Fruit fly (Drosophila melanogaster) whole organism, embryonic: ENCODE results near the gene CG31381.

Experiments
- Aef1 ChIP-seq: fragments of 200-800 bp; sonication (Bioruptor generic); IDR thresholded peaks from 3 replicates; pipeline ENCODE4 v1.3.6; 2022; ENCODE audit warnings: missing biosample characterization, missing genetic modification characterization
- Antp ChIP-seq: fragments of 200-800 bp; sonication (Bioruptor generic); optimal IDR thresholded peaks from 3 replicates; lab custom pipeline; 2016; ENCODE audit warnings: missing biosample characterization, missing genetic modification characterization
- B-H1 ChIP-seq: fragments of 200-800 bp; sonication (Bioruptor generic); IDR thresholded peaks from 3 replicates; pipeline ENCODE4 v1.3.6; 2022; ENCODE audit warnings: missing biosample characterization, missing genetic modification characterization
- B-H2 ChIP-seq: fragments of 200-800 bp; sonication (Bioruptor generic); optimal IDR thresholded peaks from 2 replicates; lab custom pipeline; 2018; ENCODE audit warnings: missing biosample characterization, mild to moderate bottlenecking, missing genetic modification characterization
- Blimp-1 ChIP-seq: fragments of 200-800 bp; sonication (Bioruptor generic); optimal IDR thresholded peaks from 3 replicates; lab custom pipeline; 2018; ENCODE audit warnings: missing biosample characterization, missing genetic modification characterization, mild to moderate bottlenecking, moderate library complexity, missing genetic modification reagents
- CG10321 ChIP-seq: fragments of 200-800 bp; sonication (Bioruptor generic); IDR thresholded peaks from 2 replicates; pipeline ENCODE4 v1.3.6; 2022; ENCODE audit warnings: missing biosample characterization, missing genetic modification characterization
- CG10543 ChIP-seq: fragments of 200-800 bp; sonication (Bioruptor generic); optimal IDR thresholded peaks from 3 replicates; lab custom pipeline; 2017; ENCODE audit warnings: missing biosample characterization, mild to moderate bottlenecking, missing genetic modification characterization, moderate library complexity
- CG11085 ChIP-seq: fragments of 200-800 bp; sonication (Bioruptor generic); IDR thresholded peaks from 2 replicates; pipeline ENCODE4 v1.3.6; 2022; ENCODE audit warnings: missing biosample characterization, missing genetic modification characterization
- CG12104 ChIP-seq: fragments of 200-800 bp; sonication (Bioruptor generic); optimal IDR thresholded peaks from 3 replicates; lab custom pipeline; 2016; ENCODE audit warnings: missing biosample characterization, missing genetic modification characterization
- CG14441 ChIP-seq: fragments of 200-800 bp; sonication (Bioruptor generic); IDR thresholded peaks from 2 replicates; pipeline ENCODE4 v1.3.6; 2022; ENCODE audit warnings: missing biosample characterization, missing genetic modification characterization
- CG15479 ChIP-seq: fragments of 200-800 bp; sonication (Bioruptor generic); optimal IDR thresholded peaks from 3 replicates; lab custom pipeline; 2019; ENCODE audit warnings: missing biosample characterization, mild to moderate bottlenecking, missing genetic modification characterization, moderate library complexity
- CG16813 ChIP-seq: fragments of 200-800 bp; sonication (Bioruptor generic); IDR thresholded peaks from 3 replicates; pipeline ENCODE4 v1.3.6; 2022; ENCODE audit warnings: missing biosample characterization, missing genetic modification characterization; ENCODE audit not compliant: partially characterized antibody
- CG17568 ChIP-seq: fragments of 200-800 bp; sonication (Bioruptor generic); optimal IDR thresholded peaks from 2 replicates; lab custom pipeline; 2018; ENCODE audit warnings: missing biosample characterization, mild to moderate bottlenecking, missing genetic modification characterization, moderate library complexity
- CG18476 ChIP-seq: fragments of 200-800 bp; sonication (Bioruptor generic); optimal IDR thresholded peaks from 2 replicates; lab custom pipeline; 2016; ENCODE audit warnings: missing biosample characterization, mild to moderate bottlenecking, missing genetic modification characterization
- CG18764 ChIP-seq: fragments of 200-800 bp; sonication (Bioruptor generic); optimal IDR thresholded peaks from 3 replicates; lab custom pipeline; 2016; ENCODE audit warnings: missing biosample characterization, missing genetic modification characterization
- CG2678 ChIP-seq: fragments of 200-800 bp; sonication (Bioruptor generic); optimal IDR thresholded peaks from 3 replicates; lab custom pipeline; 2019; ENCODE audit warnings: missing biosample characterization, mild to moderate bottlenecking, missing genetic modification characterization, moderate library complexity
- CG2875 ChIP-seq: fragments of 200-800 bp; sonication (Bioruptor generic); optimal IDR thresholded peaks from 2 replicates; lab custom pipeline; 2017; ENCODE audit warnings: missing biosample characterization, mild to moderate bottlenecking, missing genetic modification characterization, missing genetic modification reagents
- CG3065 ChIP-seq: fragments of 200-800 bp; sonication (Bioruptor generic); optimal IDR thresholded peaks from 2 replicates; lab custom pipeline; 2016; ENCODE audit warnings: missing biosample characterization, missing genetic modification characterization
- CG32532 ChIP-seq: fragments of 200-800 bp; sonication (Bioruptor generic); IDR thresholded peaks from 2 replicates; pipeline ENCODE4 v1.3.6; 2022; ENCODE audit warnings: missing biosample characterization, missing genetic modification characterization
- CG43689 ChIP-seq: fragments of 200-800 bp; sonication (Bioruptor generic); IDR thresholded peaks from 2 replicates; pipeline ENCODE4 v1.3.6; 2022; ENCODE audit warnings: missing biosample characterization, missing genetic modification characterization
- CG4404 ChIP-seq: fragments of 200-800 bp; sonication (Bioruptor generic); IDR thresholded peaks from 2 replicates; pipeline ENCODE4 v1.3.6; 2022; ENCODE audit warnings: missing biosample characterization, missing genetic modification characterization
- CG6654 ChIP-seq: fragments of 200-800 bp; sonication (Bioruptor generic); optimal IDR thresholded peaks from 2 replicates; lab custom pipeline; 2017; ENCODE audit warnings: missing biosample characterization, mild to moderate bottlenecking, missing genetic modification characterization
- CG6689 ChIP-seq: fragments of 200-800 bp; sonication (Bioruptor generic); IDR thresholded peaks from 2 replicates; pipeline ENCODE4 v1.3.6; 2022; ENCODE audit warnings: missing biosample characterization, missing genetic modification characterization
- CG6765 ChIP-seq: fragments of 200-800 bp; sonication (Bioruptor generic); optimal IDR thresholded peaks from 3 replicates; lab custom pipeline; 2017; ENCODE audit warnings: missing biosample characterization, mild to moderate bottlenecking, missing genetic modification characterization
- CG9876 ChIP-seq: fragments of 200-800 bp; sonication (Bioruptor generic); optimal IDR thresholded peaks from 2 replicates; lab custom pipeline; 2016; ENCODE audit warnings: missing biosample characterization, missing genetic modification characterization
- Deaf1 ChIP-seq: fragments of 200-800 bp; optimal IDR thresholded peaks from 3 replicates; lab custom pipeline; 2019; ENCODE audit warnings: missing biosample characterization, mild to moderate bottlenecking, missing genetic modification characterization, moderate library complexity
- Fer3 ChIP-seq: fragments of 200-800 bp; sonication (Bioruptor generic); optimal IDR thresholded peaks from 2 replicates; lab custom pipeline; 2018; ENCODE audit warnings: missing biosample characterization, mild to moderate bottlenecking, missing genetic modification characterization, moderate library complexity
- GATAe ChIP-seq: fragments of 200-800 bp; sonication (Bioruptor generic); conservative IDR thresholded peaks from 2 replicates; pipeline ENCODE4 v1.3.6; 2022; ENCODE audit warnings: missing biosample characterization, missing genetic modification characterization
- H2.0 ChIP-seq: fragments of 200-800 bp; sonication (Bioruptor generic); IDR thresholded peaks from 2 replicates; pipeline ENCODE4 v1.3.6; 2022; ENCODE audit warnings: missing biosample characterization, missing genetic modification characterization
- HmgZ ChIP-seq: fragments of 200-800 bp; sonication (Bioruptor generic); optimal IDR thresholded peaks from 2 replicates; lab custom pipeline; 2018; ENCODE audit warnings: missing biosample characterization, mild to moderate bottlenecking, missing genetic modification characterization
- Hmr ChIP-seq: fragments of 200-800 bp; sonication (Bioruptor generic); optimal IDR thresholded peaks from 3 replicates; lab custom pipeline; 2017; ENCODE audit warnings: mild to moderate bottlenecking, missing biosample characterization, missing genetic modification reagents, missing genetic modification characterization
- Hr78 ChIP-seq, 2 experiments: fragments of 200-800 bp in 1 of 2; fragments of >200 bp in 1 of 2; sonication (Bioruptor generic) in 1 of 2; optimal IDR thresholded peaks; 2 replicates each; lab custom pipeline; 2017 to 2019; ENCODE audit warnings: missing biosample characterization in 2 of 2, missing genetic modification characterization in 2 of 2, mild to moderate bottlenecking in 1 of 2, moderate library complexity in 1 of 2
- MBD-R2 ChIP-seq: fragments of 200-800 bp; sonication (Bioruptor generic); IDR thresholded peaks from 2 replicates; pipeline ENCODE4 v1.3.6; 2022; ENCODE audit warnings: missing biosample characterization, missing genetic modification characterization
- Nf-YC ChIP-seq: fragments of 200-800 bp; optimal IDR thresholded peaks from 3 replicates; lab custom pipeline; 2019; ENCODE audit warnings: missing biosample characterization, mild to moderate bottlenecking, missing genetic modification characterization, moderate library complexity
- Opbp ChIP-seq: fragments of 200-800 bp; sonication (Bioruptor generic); IDR thresholded peaks from 3 replicates; pipeline ENCODE4 v1.3.6; 2022; ENCODE audit warnings: missing biosample characterization, missing genetic modification characterization; ENCODE audit not compliant: partially characterized antibody
- ato ChIP-seq: fragments of 200-800 bp; sonication (Bioruptor generic); IDR thresholded peaks from 2 replicates; pipeline ENCODE4 v1.3.6; 2022; ENCODE audit warnings: missing biosample characterization, missing genetic modification characterization; ENCODE audit not compliant: partially characterized antibody
- bbx ChIP-seq: fragments of 200-800 bp; sonication (Bioruptor generic); IDR thresholded peaks from 2 replicates; pipeline ENCODE4 v1.3.6; 2022; ENCODE audit warnings: missing biosample characterization, missing genetic modification characterization; ENCODE audit not compliant: partially characterized antibody
- corto ChIP-seq: fragments of 200-800 bp; sonication (Bioruptor generic); optimal IDR thresholded peaks from 2 replicates; lab custom pipeline; 2016; ENCODE audit warnings: missing biosample characterization, mild to moderate bottlenecking, missing genetic modification characterization, moderate library complexity
- crp ChIP-seq, 2 experiments: fragments of 200-800 bp; sonication (Bioruptor generic); optimal IDR thresholded peaks; 2 replicates in 1 of 2; 3 replicates in 1 of 2; lab custom pipeline; 2017; ENCODE audit warnings: missing biosample characterization in 2 of 2, missing genetic modification characterization in 2 of 2, mild to moderate bottlenecking in 1 of 2, moderate library complexity in 1 of 2
- eve ChIP-seq, 2 experiments: fragments of >200 bp; optimal IDR thresholded peaks; 2 replicates each; lab custom pipeline; 2017; ENCODE audit warnings: missing biosample characterization in 2 of 2, missing genetic modification characterization in 2 of 2
- eyg ChIP-seq: fragments of 200-800 bp; sonication (Bioruptor generic); optimal IDR thresholded peaks from 3 replicates; lab custom pipeline; 2016; ENCODE audit warnings: missing biosample characterization, missing genetic modification characterization
- fd64A ChIP-seq: fragments of 200-800 bp; sonication (Bioruptor generic); optimal IDR thresholded peaks from 3 replicates; lab custom pipeline; 2018; ENCODE audit warnings: missing biosample characterization, mild to moderate bottlenecking, missing genetic modification characterization
- nmo ChIP-seq: fragments of 200-800 bp; sonication (Bioruptor generic); optimal IDR thresholded peaks from 2 replicates; lab custom pipeline; 2018; ENCODE audit warnings: missing biosample characterization, mild to moderate bottlenecking, missing genetic modification characterization, moderate library complexity
- org-1 ChIP-seq: fragments of 200-800 bp; sonication (Bioruptor generic); optimal IDR thresholded peaks from 2 replicates; lab custom pipeline; 2017; ENCODE audit warnings: missing biosample characterization, missing genetic modification characterization
- peb ChIP-seq: fragments of 200-800 bp; sonication (Bioruptor generic); IDR thresholded peaks from 2 replicates; pipeline ENCODE4 v1.3.6; 2022; ENCODE audit warnings: missing biosample characterization, missing genetic modification characterization
- so ChIP-seq: fragments of 200-800 bp; sonication (Bioruptor generic); IDR thresholded peaks from 3 replicates; pipeline ENCODE4 v1.3.6; 2022; ENCODE audit warnings: missing biosample characterization, missing genetic modification characterization
- tap ChIP-seq: fragments of 200-800 bp; optimal IDR thresholded peaks from 3 replicates; lab custom pipeline; 2019; ENCODE audit warnings: missing biosample characterization, mild to moderate bottlenecking, missing genetic modification characterization, moderate library complexity
- zfh2 ChIP-seq: fragments of 200-800 bp; sonication (Bioruptor generic); optimal IDR thresholded peaks from 2 replicates; lab custom pipeline; 2016; ENCODE audit warnings: missing biosample characterization, missing genetic modification characterization

The CG31381 gene

dm6 chr3R:24875939-24876842, 654 bp upstream of the CG31381 start, which contains the start of gene CG3744 (continued):
- TF ChIP-seq CG6654 (peak; percentile 57), so (GFP tag; lab: Robert Waterston, UW) (peak; percentile 94), CG18764 (GFP tag; lab: Kevin White, UChicago) (peak; percentile 81), nmo (GFP tag; lab: Kevin White, UChicago) (peak; percentile 90), CG2678 (tag; lab: Kevin White, UChicago) (peak; percentile 90), CG10543 (GFP tag; lab: Kevin White, UChicago) (peak; percentile 93), Fer3 (tag; lab: Kevin White, UChicago) (peak; percentile 92), Nf-YC (peak; percentile 84), peb (peak; percentile 78), CG6689 (peak; percentile 93), CG2875 (GFP tag; lab: Kevin White, UChicago) (peak; percentile 74), org-1 (GFP tag; lab: Kevin White, UChicago) (peak; percentile 58), crp (GFP tag; optimal IDR thresholded peaks at IDR 0.05; lab: Kevin White, UChicago) (no peak), Opbp (GFP tag; lab: Robert Waterston, UW) (peak; percentile 94), CG18476 (GFP tag; lab: Kevin White, UChicago) (peak; percentile 71), CG43689 (GFP tag; lab: Robert Waterston, UW) (peak; percentile 82), CG9876 (GFP tag; lab: Kevin White, UChicago) (peak; percentile 41), MBD-R2 (GFP tag; lab: Robert Waterston, UW) (peak; percentile 90), B-H1 (GFP tag; lab: Robert Waterston, UW) (peak; percentile 92), CG14441 (GFP tag; lab: Robert Waterston, UW) (peak; percentile 94), zfh2 (GFP tag; lab: Kevin White, UChicago) (peak; percentile 89), CG12104 (GFP tag; lab: Kevin White, UChicago) (peak; percentile 77), CG17568 (GFP tag; lab: Kevin White, UChicago) (no peak), Hmr (GFP tag; lab: Kevin White, UChicago) (peak; percentile 95), CG3065 (peak; percentile 76), CG4404 (GFP tag; lab: Robert Waterston, UW) (peak; percentile 89), CG16813 (peak; percentile 96), eyg (GFP tag; lab: Kevin White, UChicago) (peak; percentile 46), ato (GFP tag; lab: Robert Waterston, UW) (peak; percentile 77), bbx (GFP tag; lab: Robert Waterston, UW) (peak; percentile 95), B-H2 (GFP tag; lab: Kevin White, UChicago) (peak; percentile 95), HmgZ (peak; percentile 73), CG10321 (peak; percentile 77), Antp (peak; percentile 72), GATAe (GFP tag; lab: Robert Waterston, UW) (peak; percentile 77), Blimp-1 (GFP tag; lab: Kevin White, UChicago) (peak; percentile 95), Deaf1 (peak; percentile 65), fd64A (GFP tag; lab: Kevin White, UChicago) (no peak), CG11085 (peak; percentile 94), corto (GFP tag; lab: Kevin White, UChicago) (peak; percentile 44), CG32532 (peak; percentile 97), CG6765 (GFP tag; lab: Kevin White, UChicago) (peak; percentile 61), tap (peak; percentile 85), H2.0 (peak; percentile 94), Hr78 (GFP tag; optimal IDR thresholded peaks at IDR 0.05; lab: Kevin White, UChicago) (no peak), CG15479 (GFP tag; lab: Kevin White, UChicago) (peak; percentile 86), eve (GFP tag; optimal IDR thresholded peaks at IDR 0.05; lab: Kevin White, UChicago) (no peak), Aef1 (GFP tag; lab: Robert Waterston, UW) (peak; percentile 92)
